Worm (Caenorhabditis elegans) whole organism, early embryonic: Measurements from ENCODE around the gene sri-29.

Experiments
- B0310.2 ChIP-seq: sonication (generic microtip); optimal IDR thresholded peaks from 2 replicates; lab custom pipeline; 2016; ENCODE audit warnings: mild to moderate bottlenecking, missing genetic modification characterization, missing compliant biosample characterization
- F13C5.2 ChIP-seq: sonication (generic microtip); optimal IDR thresholded peaks from 2 replicates; lab custom pipeline; 2017; ENCODE audit warnings: mild to moderate bottlenecking, missing genetic modification characterization, inconsistent platforms, missing compliant biosample characterization
- ama-1 ChIP-seq: fragments of 150-350 bp; optimal IDR thresholded peaks from 2 replicates; lab custom pipeline; 2014
- hnd-1 ChIP-seq: sonication (generic microtip); optimal IDR thresholded peaks from 2 replicates; lab custom pipeline; 2016; ENCODE audit warnings: missing genetic modification characterization, missing compliant biosample characterization
- pes-1 ChIP-seq: fragments of 200-800 bp; sonication (Bioruptor generic); IDR thresholded peaks from 2 replicates; pipeline ENCODE4 v1.3.6; 2022; ENCODE audit warnings: missing genetic modification reagents, missing genetic modification characterization, missing compliant biosample characterization
- scrt-1 ChIP-seq: fragments of 200-800 bp; sonication (Bioruptor generic); IDR thresholded peaks from 2 replicates; pipeline ENCODE4 v1.3.6; 2022; ENCODE audit warnings: missing genetic modification characterization, missing compliant biosample characterization
- tbx-11 ChIP-seq: fragments of 200-800 bp; sonication (Bioruptor generic); IDR thresholded peaks from 2 replicates; pipeline ENCODE4 v1.3.6; 2022; ENCODE audit warnings: missing genetic modification characterization, missing compliant biosample characterization

- TF ChIP-seq scrt-1 (GFP tag; lab: Robert Waterston, UW) (no peak), pes-1 (GFP tag; lab: Robert Waterston, UW) (no peak), hnd-1 (tag; lab: Kevin White, UChicago) (no peak), ama-1 (lab: Kevin White, UChicago) (no peak), F13C5.2 (tag; lab: Kevin White, UChicago) (no peak), tbx-11 (GFP tag; lab: Robert Waterston, UW) (no peak), B0310.2 (tag; lab: Kevin White, UChicago) (no peak)
Measured at ce11 chrII:3054622-3055021, 10.5 kb downstream of the sri-29 start.
